Worm (Caenorhabditis elegans) whole organism, midembryonic: Measurements from ENCODE around the gene cept-2.

ENCODE experiments used
- T22C8.4 ChIP-seq: fragments of 200-800 bp; sonication (Bioruptor generic); IDR thresholded peaks from 2 replicates; pipeline ENCODE4 v1.3.6; 2022; ENCODE audit warnings: missing genetic modification characterization, missing compliant biosample characterization
- flt-1 ChIP-seq: fragments of 200-800 bp; sonication (Bioruptor generic); IDR thresholded peaks from 2 replicates; pipeline ENCODE4 v1.3.6; 2022; ENCODE audit warnings: missing genetic modification characterization, missing compliant biosample characterization
- klf-2 ChIP-seq: fragments of 200-800 bp; sonication (Bioruptor generic); conservative IDR thresholded peaks from 2 replicates; pipeline ENCODE4 v1.3.6; 2022; ENCODE audit warnings: missing genetic modification reagents, missing genetic modification characterization, missing compliant biosample characterization
- ref-1 ChIP-seq: fragments of 200-800 bp; sonication (Bioruptor generic); conservative IDR thresholded peaks from 2 replicates; pipeline ENCODE4 v1.3.6; 2022; ENCODE audit warnings: missing genetic modification reagents, missing genetic modification characterization, missing compliant biosample characterization
- ztf-29 ChIP-seq: fragments of 200-800 bp; sonication (Bioruptor generic); IDR thresholded peaks from 2 replicates; pipeline ENCODE4 v1.3.6; 2022; ENCODE audit warnings: missing genetic modification reagents, missing genetic modification characterization, missing compliant biosample characterization

- no peak for TF ChIP-seq T22C8.4 (GFP tag; lab: Robert Waterston, UW)
- TF ChIP-seq flt-1 (GFP tag; lab: Robert Waterston, UW) = no peak
- TF ChIP-seq ref-1 (GFP tag; lab: Robert Waterston, UW) = no peak
- no peak for TF ChIP-seq ztf-29 (GFP tag; lab: Robert Waterston, UW)
- TF ChIP-seq klf-2 = no peak
Measured at ce11 chrV:14301076-14301475, 46.5 kb upstream of the cept-2 start, which contains the start of gene F14D7.6.
